Fruit fly (Drosophila melanogaster): ENCODE data around the gene CG12268.

Gene CG12268

DNA sequence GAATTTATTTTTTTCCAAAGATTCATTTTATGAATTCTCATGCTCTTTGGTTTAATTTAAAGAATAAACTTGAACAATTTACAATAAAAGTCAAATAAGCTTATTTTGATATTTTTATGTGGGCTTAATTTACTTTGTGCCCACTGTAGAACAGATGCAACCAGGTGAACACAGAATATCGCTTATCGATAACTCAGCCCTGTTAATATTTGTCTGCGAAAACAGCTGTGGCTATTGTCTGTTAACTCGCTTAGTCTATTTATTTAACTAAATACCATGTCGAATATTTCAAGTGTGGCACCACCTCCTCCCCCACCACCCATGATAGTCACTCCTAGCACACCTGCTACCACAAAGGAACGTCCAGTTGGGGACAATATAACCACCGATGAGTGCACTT lies 47.2 kb upstream of the CG12268 start, which contains the start of gene CG33108 (continued):
- TF ChIP-seq unc-4 (GFP tag; IDR thresholded peaks at IDR 0.05; ENCODE audit: partially characterized antibody): no peak
- no peak for TF ChIP-seq CG1832 (GFP tag; optimal IDR thresholded peaks at IDR 0.05)
- TF ChIP-seq CG14014 (GFP tag; IDR thresholded peaks at IDR 0.05): no peak
- TF ChIP-seq Elba2 (GFP tag; optimal IDR thresholded peaks at IDR 0.05): no peak
- no peak for TF ChIP-seq Med (GFP tag)
- no peak for TF ChIP-seq Atf3 (GFP tag; optimal IDR thresholded peaks at IDR 0.05)
- TF ChIP-seq Dref (GFP tag; IDR thresholded peaks at IDR 0.05): peak; percentile 60
- no peak for TF ChIP-seq CG10431 (GFP tag; optimal IDR thresholded peaks at IDR 0.05)
- TF ChIP-seq slp2 (GFP tag; optimal IDR thresholded peaks at IDR 0.05): no peak
- peak; percentile 23 for TF ChIP-seq CG2120 (GFP tag; optimal IDR thresholded peaks at IDR 0.05)
- peak; percentile 39 for TF ChIP-seq CG12659 (GFP tag; optimal IDR thresholded peaks at IDR 0.05)
- TF ChIP-seq CG8765 (GFP tag; IDR thresholded peaks at IDR 0.05): no peak
- no peak for TF ChIP-seq CG15479 (GFP tag; optimal IDR thresholded peaks at IDR 0.05)
- TF ChIP-seq CG12236 (GFP tag; optimal IDR thresholded peaks at IDR 0.05): no peak
- no peak for TF ChIP-seq cg (GFP tag; optimal IDR thresholded peaks at IDR 0.05)
- no peak for TF ChIP-seq CG10147 (GFP tag; optimal IDR thresholded peaks at IDR 0.05)
- peak; percentile 19 for TF ChIP-seq CG2116 (GFP tag; optimal IDR thresholded peaks at IDR 0.05)
- TF ChIP-seq fu2 (GFP tag; optimal IDR thresholded peaks at IDR 0.05): no peak
- peak; percentile 3 for TF ChIP-seq gfzf (GFP tag; optimal IDR thresholded peaks at IDR 0.05)
- peak; percentile 30 for TF ChIP-seq stwl (tag; optimal IDR thresholded peaks at IDR 0.05)
- TF ChIP-seq CG3407 (GFP tag; optimal IDR thresholded peaks at IDR 0.05): no peak
- TF ChIP-seq zfh2 (GFP tag; optimal IDR thresholded peaks at IDR 0.05): no peak
- TF ChIP-seq CG8290 (GFP tag; optimal IDR thresholded peaks at IDR 0.05): no peak
- TF ChIP-seq CG8290 (tag; optimal IDR thresholded peaks at IDR 0.05): peak in 1 of 2 experiments; percentile 18
- TF ChIP-seq CG43689 (GFP tag; IDR thresholded peaks at IDR 0.05): no peak
- no peak for TF ChIP-seq HHEX (GFP tag; optimal IDR thresholded peaks at IDR 0.05)
- TF ChIP-seq CG12391 (tag; optimal IDR thresholded peaks at IDR 0.05): peak; percentile 2
- peak; percentile 14; the same call in 1 of the 2 replicates for TF ChIP-seq tna (GFP tag; IDR thresholded peaks at IDR 0.05; ENCODE audit: partially characterized antibody)
- no peak for TF ChIP-seq CG10565 (GFP tag; optimal IDR thresholded peaks at IDR 0.05)
- no peak for TF ChIP-seq CG16815 (GFP tag; optimal IDR thresholded peaks at IDR 0.05)

DNA sequence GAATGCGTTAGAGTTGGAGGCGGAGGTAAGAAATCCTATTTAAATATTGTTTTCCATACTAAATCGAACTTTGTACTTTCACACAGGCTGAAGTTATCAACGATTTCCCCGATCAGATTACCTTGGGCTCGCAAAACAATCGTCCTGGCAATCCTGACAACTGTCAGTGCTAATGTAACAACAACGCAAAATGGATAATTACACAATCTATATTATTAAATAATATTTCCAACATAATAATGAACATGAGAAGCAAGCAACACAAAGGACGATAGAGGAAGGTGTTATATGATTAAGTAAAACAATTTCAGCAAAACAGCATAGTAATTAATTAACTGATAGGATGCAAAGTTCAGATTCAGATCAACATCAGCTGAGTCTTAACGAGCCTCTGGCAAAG lies 46.4 kb upstream of the CG12268 start:
- no peak for TF ChIP-seq CG14667 (GFP tag; IDR thresholded peaks at IDR 0.05)
- no peak for TF ChIP-seq CG15479 (GFP tag; optimal IDR thresholded peaks at IDR 0.05)
- no peak for TF ChIP-seq unc-4 (GFP tag; IDR thresholded peaks at IDR 0.05; ENCODE audit: partially characterized antibody)
- TF ChIP-seq HLH54F (GFP tag; optimal IDR thresholded peaks at IDR 0.05): no peak
- TF ChIP-seq cad (GFP tag; optimal IDR thresholded peaks at IDR 0.05): no peak
- TF ChIP-seq Hsf (GFP tag; optimal IDR thresholded peaks at IDR 0.05): no peak
- TF ChIP-seq pros (GFP tag; optimal IDR thresholded peaks at IDR 0.05): no peak
- no peak for TF ChIP-seq CG9727 (GFP tag; optimal IDR thresholded peaks at IDR 0.05)
- no peak for TF ChIP-seq CG8359 (GFP tag; optimal IDR thresholded peaks at IDR 0.05; ENCODE audit: borderline replicate concordance)
- TF ChIP-seq Six4 (GFP tag; optimal IDR thresholded peaks at IDR 0.05): no peak
- no peak for TF ChIP-seq al (GFP tag; IDR thresholded peaks at IDR 0.05)

Measured in whole organism, embryonic.